Worm (Caenorhabditis elegans): Measurements from ENCODE around the gene D1044.7.

The D1044.7 gene

ce11 chrIII:5525973-5526372 is 17.4 kb upstream of the D1044.7 start, which contains the start of gene dex-1:
Gene dex-1 (plus strand): TSS chrIII:5526104.
- TF ChIP-seq aptf-3 (GFP tag; IDR thresholded peaks at IDR 0.05) (no peak), C17E4.6 (GFP tag; IDR thresholded peaks at IDR 0.05) (no peak), dox-1 (GFP tag; IDR thresholded peaks at IDR 0.05) (no peak), madf-10 (tag; optimal IDR thresholded peaks at IDR 0.05) (no peak), C06A6.2 (GFP tag; conservative IDR thresholded peaks at IDR 0.05) (no peak), ztf-18 (tag; optimal IDR thresholded peaks at IDR 0.05) (no peak), nhr-80 (tag; optimal IDR thresholded peaks at IDR 0.05) (no peak), zim-3 (tag; optimal IDR thresholded peaks at IDR 0.05) (no peak), athp-1 (tag; optimal IDR thresholded peaks at IDR 0.05) (no peak), ceh-58 (GFP tag; IDR thresholded peaks at IDR 0.05) (no peak), Y79H2A.3 (GFP tag; conservative IDR thresholded peaks at IDR 0.05) (no peak), ztf-25 (GFP tag; IDR thresholded peaks at IDR 0.05) (no peak), F55B11.4 (tag; optimal IDR thresholded peaks at IDR 0.05; ENCODE audit: borderline replicate concordance, insufficient read depth) (no peak), lin-35 (GFP tag; optimal IDR thresholded peaks at IDR 0.05) (no peak), madf-6 (GFP tag; IDR thresholded peaks at IDR 0.05) (no peak), unc-130 (GFP tag; optimal IDR thresholded peaks at IDR 0.05) (no peak)

ce11 chrIII:5521930-5522329 is 13.4 kb upstream of the D1044.7 start, which contains the start of gene D1044.4:
Gene D1044.4 (minus strand): TSS chrIII:5522030.
- TF ChIP-seq F55B11.4 (tag; optimal IDR thresholded peaks at IDR 0.05; ENCODE audit: borderline replicate concordance, insufficient read depth) (no peak), C06A6.2 (GFP tag; conservative IDR thresholded peaks at IDR 0.05) (no peak), lag-1 (GFP tag; IDR thresholded peaks at IDR 0.05) (no peak), nfya-2 (GFP tag; IDR thresholded peaks at IDR 0.05) (no peak), lsl-1 (GFP tag; optimal IDR thresholded peaks at IDR 0.05) (no peak), hsf-1 (GFP tag; IDR thresholded peaks at IDR 0.05) (no peak), xnd-1 (tag; optimal IDR thresholded peaks at IDR 0.05) (no peak), nhr-80 (tag; optimal IDR thresholded peaks at IDR 0.05) (no peak), Y56A3A.18 (GFP tag; IDR thresholded peaks at IDR 0.05) (no peak)

ce11 chrIII:5517423-5517822 is 8.9 kb upstream of the D1044.7 start, which contains the start of gene nekl-4:
Gene nekl-4 (minus strand): TSS chrIII:5517523.
- no peak for TF ChIP-seq hmg-20 (GFP tag; IDR thresholded peaks at IDR 0.05)
- no peak for TF ChIP-seq let-607 (tag; optimal IDR thresholded peaks at IDR 0.05)
- no peak for TF ChIP-seq ceh-91 (GFP tag; IDR thresholded peaks at IDR 0.05)

ce11 chrIII:5512502-5512901 is 3.9 kb upstream of the D1044.7 start, which contains the start of gene pqn-25:
Gene pqn-25 (minus strand): TSS chrIII:5512602.
- TF ChIP-seq madf-8 (GFP tag; conservative IDR thresholded peaks at IDR 0.05) (no peak), ama-1 (optimal IDR thresholded peaks at IDR 0.05) (no peak), ama-1 (GFP tag; optimal IDR thresholded peaks at IDR 0.05) (no peak), let-526 (GFP tag; IDR thresholded peaks at IDR 0.05) (no peak), F52B5.7 (tag; optimal IDR thresholded peaks at IDR 0.05) (no peak), B0261.1 (tag; optimal IDR thresholded peaks at IDR 0.05) (no peak), ccch-3 (GFP tag; optimal IDR thresholded peaks at IDR 0.05) (no peak), nhr-80 (tag; optimal IDR thresholded peaks at IDR 0.05) (no peak), F23B12.7 (tag; optimal IDR thresholded peaks at IDR 0.05; ENCODE audit: insufficient read depth) (no peak), K12H6.12 (tag; optimal IDR thresholded peaks at IDR 0.05) (no peak), rcor-1 (GFP tag; IDR thresholded peaks at IDR 0.05) (no peak), B0035.1 (tag; optimal IDR thresholded peaks at IDR 0.05) (no peak), dpl-1 (GFP tag; optimal IDR thresholded peaks at IDR 0.05) (no peak)
